Worm (Caenorhabditis elegans) whole organism, young adult: ENCODE results near the gene C28G1.10.
"Not testable (repeated sequence)": the region's sequence is repeated elsewhere in the genome, so short reads cannot be mapped to it uniquely, and the experiment has no call there.

ENCODE experiments used
- T07F8.4 ChIP-seq: sonication (generic microtip); optimal IDR thresholded peaks from 2 replicates; lab custom pipeline; 2016; ENCODE audit warnings: mild to moderate bottlenecking, missing genetic modification characterization, moderate library complexity, missing compliant biosample characterization
- die-1 ChIP-seq: sonication (generic microtip); optimal IDR thresholded peaks from 2 replicates; lab custom pipeline; 2016; ENCODE audit warnings: missing genotype, mild to moderate bottlenecking, missing genetic modification characterization, missing compliant biosample characterization
- dox-1 ChIP-seq: fragments of 200-800 bp; sonication (Bioruptor generic); IDR thresholded peaks from 2 replicates; pipeline ENCODE4 v1.3.6; 2022; ENCODE audit warnings: missing genetic modification reagents, missing genetic modification characterization, missing compliant biosample characterization
- hlh-26 ChIP-seq: fragments of 200-800 bp; sonication (Bioruptor generic); conservative IDR thresholded peaks from 2 replicates; pipeline ENCODE4 v1.3.6; 2022; ENCODE audit warnings: missing genetic modification reagents, missing genetic modification characterization, missing compliant biosample characterization
- hmg-20 ChIP-seq: fragments of 200-800 bp; sonication (Bioruptor generic); IDR thresholded peaks from 2 replicates; pipeline ENCODE4 v1.3.6; 2022; ENCODE audit warnings: missing genetic modification reagents, missing genetic modification characterization, missing compliant biosample characterization
- let-607 ChIP-seq, 2 experiments: fragments of 200-800 bp in 1 of 2; sonication (Bioruptor generic) in 1 of 2; sonication (generic microtip) in 1 of 2; optimal IDR thresholded peaks; 2 replicates each; lab custom pipeline; 2016 to 2018; ENCODE audit warnings: mild to moderate bottlenecking in 2 of 2, missing compliant biosample characterization in 2 of 2, missing genetic modification characterization in 2 of 2, moderate library complexity in 2 of 2, missing genotype in 1 of 2
- lin-26 ChIP-seq: fragments of 200-800 bp; sonication (Bioruptor generic); IDR thresholded peaks from 2 replicates; pipeline ENCODE4 v1.3.6; 2022; ENCODE audit warnings: missing genetic modification reagents, missing genetic modification characterization, missing compliant biosample characterization
- nfya-2 ChIP-seq: fragments of 200-800 bp; sonication (Bioruptor generic); IDR thresholded peaks from 2 replicates; pipeline ENCODE4 v1.3.6; 2022; ENCODE audit warnings: missing genetic modification reagents, missing genetic modification characterization, missing compliant biosample characterization
- nhr-90 ChIP-seq: sonication (generic microtip); optimal IDR thresholded peaks from 2 replicates; lab custom pipeline; 2016; ENCODE audit warnings: missing genotype, mild to moderate bottlenecking, missing genetic modification characterization, missing compliant biosample characterization
- rec-8 ChIP-seq, 2 experiments: sonication (generic microtip); optimal IDR thresholded peaks; 2 replicates each; lab custom pipeline; 2016; ENCODE audit warnings: mild to moderate bottlenecking in 2 of 2, missing genetic modification characterization in 2 of 2, missing genetic modification reagents in 2 of 2, missing genotype in 2 of 2, missing biosample characterization in 1 of 2, missing compliant biosample characterization in 1 of 2, moderate library complexity in 1 of 2
- unc-130 ChIP-seq: sonication (generic microtip); optimal IDR thresholded peaks from 2 replicates; lab custom pipeline; 2016; ENCODE audit warnings: missing genetic modification reagents, missing genetic modification characterization, missing compliant biosample characterization
- ztf-26 ChIP-seq: sonication (generic microtip); optimal IDR thresholded peaks from 2 replicates; lab custom pipeline; 2017; ENCODE audit warnings: missing genetic modification characterization, missing compliant biosample characterization

ce11 chrX:8826013-8826412 is 20.9 kb upstream of the C28G1.10 start:
- not testable (repeated sequence) for TF ChIP-seq die-1 (tag; lab: Kevin White, UChicago); T07F8.4; hlh-26; let-607 (tag; optimal IDR thresholded peaks at IDR 0.05; lab: Kevin White, UChicago); ztf-26; dox-1 (GFP tag; lab: Robert Waterston, UW); lin-26 (GFP tag; lab: Robert Waterston, UW); hmg-20 (GFP tag; lab: Robert Waterston, UW); nfya-2 (GFP tag; lab: Robert Waterston, UW); unc-130 (GFP tag; lab: Kevin White, UChicago); nhr-90 (tag; lab: Kevin White, UChicago); rec-8 (tag; optimal IDR thresholded peaks at IDR 0.05; lab: Kevin White, UChicago)
